Worm (Caenorhabditis elegans): ENCODE data around the gene F21D9.4.

DNA sequence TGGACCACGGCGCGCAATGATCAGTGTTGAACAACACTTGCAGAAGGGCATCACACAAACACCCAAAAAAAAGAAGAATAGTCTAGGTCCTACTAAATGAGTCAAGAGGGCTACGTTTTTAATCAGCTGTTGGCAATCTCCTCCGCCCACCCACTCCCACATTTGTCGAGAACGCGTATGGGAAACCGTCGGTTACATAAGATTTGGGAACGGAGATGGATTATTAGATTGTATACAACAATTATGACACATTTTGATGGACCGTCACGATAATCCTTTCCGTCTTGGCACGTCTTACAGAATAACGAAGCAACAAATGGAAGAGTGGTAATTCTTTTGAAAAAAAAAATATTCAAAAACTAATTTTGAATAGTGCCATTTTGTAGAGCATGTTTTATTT is 32.3 kb downstream of the F21D9.4 start:
- TF ChIP-seq jun-1 (tag; optimal IDR thresholded peaks at IDR 0.05) (no peak), ceh-16 (tag; optimal IDR thresholded peaks at IDR 0.05) (no peak), fos-1 (tag; optimal IDR thresholded peaks at IDR 0.05) (no peak), ama-1 (optimal IDR thresholded peaks at IDR 0.05) (no peak), nhr-12 (tag; optimal IDR thresholded peaks at IDR 0.05) (no peak), nhr-76 (tag; optimal IDR thresholded peaks at IDR 0.05) (no peak), nhr-25 (tag; optimal IDR thresholded peaks at IDR 0.05) (no peak), eor-1 (tag; optimal IDR thresholded peaks at IDR 0.05) (no peak), unc-62 (GFP tag; optimal IDR thresholded peaks at IDR 0.05) (no peak), nhr-28 (tag; optimal IDR thresholded peaks at IDR 0.05) (no peak), sea-2 (GFP tag; optimal IDR thresholded peaks at IDR 0.05) (no peak), mdl-1 (tag; optimal IDR thresholded peaks at IDR 0.05) (no peak)

Data from whole organism, L3 larva.